Worm (Caenorhabditis elegans): ENCODE results near the gene C56C10.4.
A peak's percentile ranks its signal among the peaks of the same experiment; 100 is the strongest.

C56C10.4 gene

DNA sequence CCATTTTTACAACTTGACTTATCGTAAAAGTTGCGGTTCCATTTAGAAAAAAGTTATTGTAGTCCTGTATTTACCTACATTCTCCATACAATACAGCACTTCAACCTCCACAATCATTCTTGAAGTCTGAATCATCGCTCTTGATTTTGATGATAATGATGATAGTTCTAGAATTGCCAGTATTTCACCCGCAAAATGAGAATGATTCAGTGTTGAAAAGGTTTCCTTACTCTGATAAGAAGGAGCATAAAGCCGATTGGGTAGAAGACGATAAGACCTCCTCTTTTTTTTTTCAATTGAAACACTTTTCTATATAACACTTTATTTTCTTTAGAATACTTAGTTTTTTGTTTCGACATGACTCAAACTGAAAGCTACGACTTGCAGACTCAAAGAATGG is 48.0 kb downstream of the C56C10.4 start, which contains the start of gene T19D12.4:
T19D12.4 (plus strand) TSS at position 295 of the 400 bp plus-strand sequence.
- no peak for TF ChIP-seq set-16 (GFP tag; IDR thresholded peaks at IDR 0.05)
- TF ChIP-seq dmd-6 (GFP tag; IDR thresholded peaks at IDR 0.05) = 0 out of 2 replicates have a peak, but pooled peaks have one; percentile 10
- TF ChIP-seq pqm-1 (tag; optimal IDR thresholded peaks at IDR 0.05) = peak; percentile 60
- no peak for TF ChIP-seq egl-43 (GFP tag; IDR thresholded peaks at IDR 0.05)
- peak; percentile 27 for TF ChIP-seq nhr-6 (tag; optimal IDR thresholded peaks at IDR 0.05)

DNA sequence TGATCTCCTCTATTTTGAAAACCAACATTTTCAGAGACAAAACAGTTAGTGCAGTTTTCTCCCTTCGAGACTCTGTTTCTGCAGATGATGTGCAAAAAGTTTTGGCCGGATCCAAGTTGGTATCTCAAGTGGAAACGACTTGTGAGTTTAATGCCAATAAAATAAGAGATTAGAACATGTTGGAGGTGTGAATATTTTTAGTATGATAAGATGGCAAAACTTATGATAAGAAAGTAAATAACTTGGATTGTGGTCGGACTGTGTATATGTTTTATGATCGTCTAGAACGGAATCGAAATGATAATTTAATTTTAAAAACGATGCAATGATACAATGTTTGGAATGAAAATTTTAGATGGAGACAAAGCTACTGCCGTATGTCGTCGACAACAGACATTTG is 49.1 kb downstream of the C56C10.4 start:
- TF ChIP-seq pqm-1 (tag; optimal IDR thresholded peaks at IDR 0.05) (peak; percentile 32), lim-7 (GFP tag; IDR thresholded peaks at IDR 0.05) (no peak)
